Fruit fly (Drosophila melanogaster) whole organism, embryonic: ENCODE measurements around the gene Lamtor3.

Experiments used
- BEAF-32 ChIP-seq: fragments of 200-800 bp; sonication (Bioruptor generic); optimal IDR thresholded peaks from 3 replicates; lab custom pipeline; 2017; ENCODE audit warnings: missing biosample characterization, missing genetic modification characterization, mild to moderate bottlenecking, moderate library complexity, missing genetic modification reagents
- CG10209 ChIP-seq: fragments of 200-800 bp; sonication (Bioruptor generic); optimal IDR thresholded peaks from 3 replicates; lab custom pipeline; 2017; ENCODE audit warnings: missing biosample characterization, mild to moderate bottlenecking, missing genetic modification characterization, missing genetic modification reagents
- CG10654 ChIP-seq: fragments of 200-800 bp; sonication (Bioruptor generic); optimal IDR thresholded peaks from 2 replicates; lab custom pipeline; 2016; ENCODE audit warnings: missing biosample characterization, missing genetic modification characterization
- CG11560 ChIP-seq: fragments of 200-800 bp; sonication (Bioruptor generic); IDR thresholded peaks from 3 replicates; pipeline ENCODE4 v1.3.6; 2022; ENCODE audit warnings: missing biosample characterization, missing genetic modification characterization
- CG1233 ChIP-seq: fragments of 200-800 bp; sonication (Bioruptor generic); optimal IDR thresholded peaks from 4 replicates; lab custom pipeline; 2018; ENCODE audit warnings: missing biosample characterization, mild to moderate bottlenecking, missing genetic modification characterization
- CG13624 ChIP-seq: fragments of 200-800 bp; sonication (Bioruptor generic); optimal IDR thresholded peaks from 2 replicates; lab custom pipeline; 2016; ENCODE audit warnings: missing biosample characterization, missing genetic modification characterization
- CG15269 ChIP-seq: fragments of 200-800 bp; sonication (Bioruptor generic); optimal IDR thresholded peaks from 2 replicates; lab custom pipeline; 2018; ENCODE audit warnings: missing biosample characterization, mild to moderate bottlenecking, missing genetic modification characterization, moderate library complexity
- CG16813 ChIP-seq: fragments of 200-800 bp; sonication (Bioruptor generic); IDR thresholded peaks from 3 replicates; pipeline ENCODE4 v1.3.6; 2022; ENCODE audit warnings: missing biosample characterization, missing genetic modification characterization; ENCODE audit not compliant: partially characterized antibody
- CG18476 ChIP-seq: fragments of 200-800 bp; sonication (Bioruptor generic); optimal IDR thresholded peaks from 2 replicates; lab custom pipeline; 2016; ENCODE audit warnings: missing biosample characterization, mild to moderate bottlenecking, missing genetic modification characterization
- CG18599 ChIP-seq: fragments of 200-800 bp; sonication (Bioruptor generic); optimal IDR thresholded peaks from 3 replicates; lab custom pipeline; 2017; ENCODE audit warnings: missing biosample characterization, missing genetic modification characterization, mild to moderate bottlenecking, moderate library complexity, missing genetic modification reagents
- CG2120 ChIP-seq: fragments of 200-800 bp; sonication (Bioruptor generic); optimal IDR thresholded peaks from 3 replicates; lab custom pipeline; 2016; ENCODE audit warnings: missing biosample characterization, missing genetic modification characterization
- CG3281 ChIP-seq: fragments of 200-800 bp; sonication (Bioruptor generic); optimal IDR thresholded peaks from 3 replicates; lab custom pipeline; 2017; ENCODE audit warnings: missing biosample characterization, mild to moderate bottlenecking, missing genetic modification characterization
- CG4328 ChIP-seq: fragments of 200-800 bp; sonication (Bioruptor generic); optimal IDR thresholded peaks from 3 replicates; lab custom pipeline; 2017; ENCODE audit warnings: missing biosample characterization, missing genetic modification reagents, missing genetic modification characterization
- CG6654 ChIP-seq: fragments of 200-800 bp; sonication (Bioruptor generic); optimal IDR thresholded peaks from 2 replicates; lab custom pipeline; 2017; ENCODE audit warnings: missing biosample characterization, mild to moderate bottlenecking, missing genetic modification characterization
- CG6791 ChIP-seq: fragments of 200-800 bp; sonication (Bioruptor generic); IDR thresholded peaks from 3 replicates; pipeline ENCODE4 v1.3.6; 2022; ENCODE audit warnings: missing biosample characterization, missing genetic modification characterization; ENCODE audit not compliant: partially characterized antibody
- CG7372 ChIP-seq: fragments of 200-800 bp; sonication (Bioruptor generic); IDR thresholded peaks from 2 replicates; pipeline ENCODE4 v1.3.6; 2022; ENCODE audit warnings: missing biosample characterization, missing genetic modification characterization
- CG7556 ChIP-seq: fragments of 200-800 bp; sonication (Bioruptor generic); optimal IDR thresholded peaks from 2 replicates; lab custom pipeline; 2017; ENCODE audit warnings: missing biosample characterization, mild to moderate bottlenecking, missing genetic modification characterization
- CG7963 ChIP-seq: fragments of 200-800 bp; sonication (Bioruptor generic); IDR thresholded peaks from 3 replicates; pipeline ENCODE4 v1.3.6; 2022; ENCODE audit warnings: missing biosample characterization, missing genetic modification characterization; ENCODE audit not compliant: partially characterized antibody
- CG7987 ChIP-seq: fragments of 200-800 bp; sonication (Bioruptor generic); optimal IDR thresholded peaks from 2 replicates; lab custom pipeline; 2018; ENCODE audit warnings: missing biosample characterization, mild to moderate bottlenecking, missing genetic modification characterization, moderate library complexity
- Camta ChIP-seq: fragments of 200-800 bp; sonication (Bioruptor generic); optimal IDR thresholded peaks from 2 replicates; lab custom pipeline; 2016; ENCODE audit warnings: missing biosample characterization, missing genetic modification characterization
- Dip2 ChIP-seq: fragments of 200-800 bp; sonication (Bioruptor generic); IDR thresholded peaks from 2 replicates; pipeline ENCODE4 v1.3.6; 2022; ENCODE audit warnings: missing biosample characterization, missing genetic modification characterization
- Gug ChIP-seq: fragments of 200-800 bp; sonication (Bioruptor generic); IDR thresholded peaks from 4 replicates; pipeline ENCODE4 v1.3.6; 2022; ENCODE audit warnings: missing biosample characterization, missing genetic modification characterization
- H2.0 ChIP-seq: fragments of 200-800 bp; sonication (Bioruptor generic); IDR thresholded peaks from 2 replicates; pipeline ENCODE4 v1.3.6; 2022; ENCODE audit warnings: missing biosample characterization, missing genetic modification characterization
- HLH54F ChIP-seq: fragments of 200-800 bp; sonication (Bioruptor generic); optimal IDR thresholded peaks from 3 replicates; lab custom pipeline; 2016; ENCODE audit warnings: missing biosample characterization, missing genetic modification characterization
- NfI ChIP-seq: fragments of 200-800 bp; sonication (Bioruptor generic); optimal IDR thresholded peaks from 3 replicates; lab custom pipeline; 2018; ENCODE audit warnings: missing biosample characterization, mild to moderate bottlenecking, missing genetic modification characterization, moderate library complexity
- Oaz ChIP-seq: fragments of 200-800 bp; sonication (Bioruptor generic); IDR thresholded peaks from 2 replicates; pipeline ENCODE4 v1.3.6; 2022; ENCODE audit warnings: missing biosample characterization, missing genetic modification characterization
- Tbp ChIP-seq: fragments of >200 bp; optimal IDR thresholded peaks from 2 replicates; lab custom pipeline; 2018; ENCODE audit warnings: missing biosample characterization, missing genetic modification characterization
- Xbp1 ChIP-seq: fragments of 200-800 bp; sonication (Bioruptor generic); optimal IDR thresholded peaks from 3 replicates; lab custom pipeline; 2016; ENCODE audit warnings: missing biosample characterization, mild to moderate bottlenecking, missing genetic modification characterization
- crol ChIP-seq: fragments of 200-800 bp; sonication (Bioruptor generic); IDR thresholded peaks from 2 replicates; pipeline ENCODE4 v1.3.6; 2022; ENCODE audit warnings: missing biosample characterization, missing genetic modification characterization
- disco-r ChIP-seq: fragments of 200-800 bp; sonication (Bioruptor generic); optimal IDR thresholded peaks from 2 replicates; lab custom pipeline; 2016; ENCODE audit warnings: missing biosample characterization, missing genetic modification characterization
- dpn ChIP-seq, 2 experiments: fragments of 200-800 bp; sonication (Bioruptor generic); optimal IDR thresholded peaks; 3 replicates each; lab custom pipeline; 2016; ENCODE audit warnings: missing biosample characterization in 2 of 2, missing genetic modification characterization in 2 of 2
- ewg ChIP-seq: fragments of 200-800 bp; sonication (Bioruptor generic); optimal IDR thresholded peaks from 3 replicates; lab custom pipeline; 2017; ENCODE audit warnings: mild to moderate bottlenecking, missing biosample characterization, missing genetic modification reagents, missing genetic modification characterization
- gem ChIP-seq: fragments of 200-800 bp; sonication (Bioruptor generic); optimal IDR thresholded peaks from 2 replicates; lab custom pipeline; 2019; ENCODE audit warnings: missing biosample characterization, mild to moderate bottlenecking, missing genetic modification characterization, moderate library complexity
- hbn ChIP-seq: fragments of 200-800 bp; sonication (Bioruptor generic); IDR thresholded peaks from 2 replicates; pipeline ENCODE4 v1.3.6; 2022; ENCODE audit warnings: missing biosample characterization, missing genetic modification characterization; ENCODE audit not compliant: partially characterized antibody
- ind ChIP-seq: fragments of 200-800 bp; sonication (Bioruptor generic); optimal IDR thresholded peaks from 3 replicates; lab custom pipeline; 2016; ENCODE audit warnings: missing biosample characterization, missing genetic modification characterization
- kni ChIP-seq: fragments of 200-800 bp; sonication (Bioruptor generic); optimal IDR thresholded peaks from 3 replicates; lab custom pipeline; 2017; ENCODE audit warnings: mild to moderate bottlenecking, missing biosample characterization, missing genetic modification reagents, missing genetic modification characterization
- nerfin-2 ChIP-seq: fragments of 200-800 bp; sonication (Bioruptor generic); IDR thresholded peaks from 2 replicates; pipeline ENCODE4 v1.3.6; 2022; ENCODE audit warnings: missing biosample characterization, missing genetic modification characterization; ENCODE audit not compliant: partially characterized antibody
- nom ChIP-seq: fragments of 200-800 bp; sonication (Bioruptor generic); optimal IDR thresholded peaks from 2 replicates; lab custom pipeline; 2017; ENCODE audit warnings: missing biosample characterization, missing genetic modification characterization, mild to moderate bottlenecking, moderate library complexity, missing genetic modification reagents
- otp ChIP-seq: fragments of 200-800 bp; sonication (Bioruptor generic); IDR thresholded peaks from 3 replicates; pipeline ENCODE4, ENCODE4 v1.3.6; 2022; ENCODE audit warnings: missing biosample characterization, missing genetic modification characterization
- pb ChIP-seq: fragments of 200-800 bp; sonication (Bioruptor generic); optimal IDR thresholded peaks from 3 replicates; lab custom pipeline; 2016; ENCODE audit warnings: missing biosample characterization, missing genetic modification characterization
- rib ChIP-seq: fragments of 200-800 bp; sonication (Bioruptor generic); IDR thresholded peaks from 2 replicates; pipeline ENCODE4 v1.3.6; 2022; ENCODE audit warnings: missing biosample characterization, missing genetic modification characterization
- row ChIP-seq: fragments of 200-800 bp; sonication (Bioruptor generic); IDR thresholded peaks from 3 replicates; pipeline ENCODE4 v1.3.6; 2022; ENCODE audit warnings: missing biosample characterization, missing genetic modification characterization
- scrt ChIP-seq: fragments of 200-800 bp; sonication (Bioruptor generic); optimal IDR thresholded peaks from 2 replicates; lab custom pipeline; 2018; ENCODE audit warnings: missing biosample characterization, mild to moderate bottlenecking, missing genetic modification characterization, moderate library complexity
- slou ChIP-seq: fragments of 200-800 bp; sonication (Bioruptor generic); optimal IDR thresholded peaks from 3 replicates; lab custom pipeline; 2016; ENCODE audit warnings: missing biosample characterization, missing genetic modification characterization
- sob ChIP-seq: fragments of 200-800 bp; sonication (Bioruptor generic); IDR thresholded peaks from 2 replicates; pipeline ENCODE4 v1.3.6; 2022; ENCODE audit warnings: missing biosample characterization, missing genetic modification characterization
- tna ChIP-seq: fragments of 200-800 bp; sonication (Bioruptor generic); IDR thresholded peaks from 2 replicates; pipeline ENCODE4 v1.3.6; 2022; ENCODE audit warnings: missing biosample characterization, missing genetic modification characterization; ENCODE audit not compliant: partially characterized antibody
- toy ChIP-seq: fragments of 200-800 bp; sonication (Bioruptor generic); IDR thresholded peaks from 2 replicates; pipeline ENCODE4 v1.3.6; 2022; ENCODE audit warnings: missing biosample characterization, missing genetic modification characterization
- ttk ChIP-seq: fragments of 200-800 bp; sonication (Bioruptor generic); IDR thresholded peaks from 2 replicates; pipeline ENCODE4 v2.1.2; 2022; ENCODE audit warnings: missing biosample characterization, missing genetic modification characterization
- vfl ChIP-seq: fragments of 200-800 bp; sonication (Bioruptor generic); optimal IDR thresholded peaks from 2 replicates; lab custom pipeline; 2016; ENCODE audit warnings: missing biosample characterization, missing genetic modification characterization

Lamtor3 gene

dm6 chr2L:17480943-17481580 lies at the start of gene Lamtor3, which contains the start of gene fws (continued):
- TF ChIP-seq ttk (GFP tag; lab: Robert Waterston, UW) (peak; percentile 99), CG7987 (peak; percentile 95), otp (GFP tag; lab: Robert Waterston, UW) (peak; percentile 98), CG18599 (peak; percentile 98), Oaz (GFP tag; lab: Robert Waterston, UW) (peak; percentile 98), kni (GFP tag; lab: Kevin White, UChicago) (no peak), CG16813 (GFP tag; lab: Robert Waterston, UW) (peak; percentile 52), hbn (peak; percentile 27; the same call in 1 of the 2 replicates), crol (GFP tag; lab: Robert Waterston, UW) (peak; percentile 75), toy (peak; percentile 98), CG13624 (GFP tag; lab: Kevin White, UChicago) (peak; percentile 85), slou (GFP tag; lab: Kevin White, UChicago) (peak; percentile 97), H2.0 (peak; percentile 99), CG6654 (peak; percentile 91), disco-r (peak; percentile 73), pb (GFP tag; lab: Kevin White, UChicago) (peak; percentile 52), Camta (GFP tag; lab: Kevin White, UChicago) (peak; percentile 71), CG4328 (GFP tag; lab: Kevin White, UChicago) (peak; percentile 33), ind (GFP tag; lab: Kevin White, UChicago) (peak; percentile 98), gem (peak; percentile 100), tna (GFP tag; lab: Robert Waterston, UW) (no peak; the same call in 1 of the 2 replicates), CG15269 (tag; lab: Kevin White, UChicago) (peak; percentile 98), CG6791 (peak; percentile 63; the same call in 2 of the 3 replicates), Dip2 (GFP tag; lab: Robert Waterston, UW) (peak; percentile 80), NfI (GFP tag; lab: Kevin White, UChicago) (peak; percentile 99), Xbp1 (peak; percentile 98), nom (GFP tag; lab: Kevin White, UChicago) (peak; percentile 81), CG7556 (peak; percentile 97), Tbp (GFP tag; lab: Kevin White, UChicago) (no peak), Gug (GFP tag; lab: Robert Waterston, UW) (peak; percentile 99), CG7963 (GFP tag; lab: Robert Waterston, UW) (0 out of 3 replicates have a peak, but pooled peaks have one; percentile 43), CG7372 (GFP tag; lab: Robert Waterston, UW) (peak; percentile 99), scrt (GFP tag; lab: Kevin White, UChicago) (peak; percentile 97), BEAF-32 (peak; percentile 51), CG1233 (GFP tag; lab: Kevin White, UChicago) (peak; percentile 98), CG10209 (GFP tag; lab: Kevin White, UChicago) (peak; percentile 99), rib (peak; percentile 98), CG3281 (GFP tag; lab: Kevin White, UChicago) (peak; percentile 97), dpn (GFP tag; optimal IDR thresholded peaks at IDR 0.05; lab: Kevin White, UChicago) (peak; percentile 79 to 98), row (GFP tag; lab: Robert Waterston, UW) (peak; percentile 99), CG18476 (GFP tag; lab: Kevin White, UChicago) (peak; percentile 94), sob (GFP tag; lab: Robert Waterston, UW) (peak; percentile 99), HLH54F (GFP tag; lab: Kevin White, UChicago) (peak; percentile 92), CG2120 (peak; percentile 98), ewg (peak; percentile 97), CG11560 (tag; lab: Robert Waterston, UW) (peak; percentile 92), nerfin-2 (GFP tag; lab: Robert Waterston, UW) (0 out of 2 replicates have a peak, but pooled peaks have one; percentile 42), vfl (GFP tag; lab: Kevin White, UChicago) (peak; percentile 95), CG10654 (GFP tag; lab: Kevin White, UChicago) (peak; percentile 96)
